Worm (Caenorhabditis elegans) whole organism, L1 larva: ENCODE measurements around the gene F47B10.8.

ENCODE experiments used
- C16A3.4 ChIP-seq: fragments of 150-350 bp; optimal IDR thresholded peaks from 2 replicates; lab custom pipeline; 2014; ENCODE audit warnings: missing biosample characterization, missing genetic modification characterization
- F16B12.6 ChIP-seq: fragments of 150-350 bp; optimal IDR thresholded peaks from 2 replicates; lab custom pipeline; 2014; ENCODE audit warnings: missing biosample characterization, missing genetic modification characterization
- Y116A8C.19 ChIP-seq: sonication (generic microtip); optimal IDR thresholded peaks from 2 replicates; lab custom pipeline; 2016; ENCODE audit warnings: missing compliant biosample characterization, missing genetic modification characterization, borderline replicate concordance
- alr-1 ChIP-seq: fragments of 200-800 bp; sonication (Bioruptor generic); optimal IDR thresholded peaks from 2 replicates; lab custom pipeline; 2018; ENCODE audit warnings: borderline replicate concordance, mild to moderate bottlenecking, missing genetic modification characterization, missing compliant biosample characterization
- ama-1 ChIP-seq: fragments of 150-350 bp; optimal IDR thresholded peaks from 2 replicates; lab custom pipeline; 2014
- ceh-8 ChIP-seq: fragments of 200-800 bp; sonication (Bioruptor generic); optimal IDR thresholded peaks from 2 replicates; lab custom pipeline; 2018; ENCODE audit warnings: mild to moderate bottlenecking, missing genetic modification characterization, moderate library complexity, missing compliant biosample characterization
- ceh-88 ChIP-seq: fragments of 200-800 bp; sonication (Bioruptor generic); IDR thresholded peaks from 2 replicates; pipeline ENCODE4 v1.3.6; 2022; ENCODE audit warnings: missing genetic modification characterization, missing compliant biosample characterization
- dpl-1 ChIP-seq, 3 experiments: fragments of 150-350 bp in 2 of 3; sonication (generic microtip) in 1 of 3; optimal IDR thresholded peaks; 2 replicates each; lab custom pipeline; 2014 to 2017; ENCODE audit warnings: missing biosample characterization in 3 of 3, missing genetic modification characterization in 3 of 3, missing genetic modification reagents in 3 of 3
- efl-1 ChIP-seq, 4 experiments: fragments of 150-350 bp; optimal IDR thresholded peaks in 3 of 4; peaks in 1 of 4; 1 replicate in 1 of 4; 2 replicates in 3 of 4; lab custom pipeline; 2014; ENCODE audit warnings: missing biosample characterization in 2 of 4, missing genetic modification characterization in 2 of 4, missing genetic modification reagents in 2 of 4
- efl-3 ChIP-seq: fragments of 200-800 bp; sonication (Bioruptor generic); optimal IDR thresholded peaks from 2 replicates; lab custom pipeline; 2018; ENCODE audit warnings: mild to moderate bottlenecking, missing genetic modification characterization, missing compliant biosample characterization
- elt-2 ChIP-seq: sonication (generic microtip); optimal IDR thresholded peaks from 2 replicates; lab custom pipeline; 2016; ENCODE audit warnings: missing genetic modification characterization, mild to moderate bottlenecking, inconsistent platforms, missing compliant biosample characterization, missing genetic modification reagents
- fkh-10 ChIP-seq: sonication (generic microtip); optimal IDR thresholded peaks from 2 replicates; lab custom pipeline; 2017; ENCODE audit warnings: missing biosample characterization, missing genetic modification reagents, missing genetic modification characterization
- grh-1 ChIP-seq: fragments of 200-800 bp; sonication (Bioruptor generic); IDR thresholded peaks from 2 replicates; pipeline ENCODE4 v1.3.6; 2022; ENCODE audit warnings: missing genetic modification reagents, missing genetic modification characterization, missing compliant biosample characterization
- irx-1 ChIP-seq: sonication (generic microtip); optimal IDR thresholded peaks from 2 replicates; lab custom pipeline; 2016; ENCODE audit warnings: missing genetic modification characterization, missing compliant biosample characterization
- isw-1 ChIP-seq: fragments of 200-800 bp; sonication (Bioruptor generic); IDR thresholded peaks from 2 replicates; pipeline ENCODE4 v1.3.6; 2022; ENCODE audit warnings: missing genetic modification characterization, missing compliant biosample characterization
- lin-13 ChIP-seq: fragments of 150-350 bp; optimal IDR thresholded peaks from 2 replicates; lab custom pipeline; 2014; ENCODE audit warnings: missing biosample characterization, missing genetic modification reagents, missing genetic modification characterization
- lin-15B ChIP-seq: fragments of 150-350 bp; sonication (generic microtip); optimal IDR thresholded peaks from 3 replicates; lab custom pipeline; 2014; ENCODE audit warnings: missing biosample characterization, missing genetic modification characterization
- lin-35 ChIP-seq, 2 experiments: fragments of 150-350 bp; optimal IDR thresholded peaks; 2 replicates each; lab custom pipeline; 2014; ENCODE audit warnings: missing biosample characterization in 2 of 2, missing genetic modification characterization in 2 of 2, missing genetic modification reagents in 2 of 2
- lir-3 ChIP-seq: sonication (generic microtip); optimal IDR thresholded peaks from 2 replicates; lab custom pipeline; 2016; ENCODE audit warnings: mild to moderate bottlenecking, missing genetic modification characterization, moderate library complexity, missing compliant biosample characterization; ENCODE audit not compliant: poor library complexity
- mab-9 ChIP-seq: fragments of 200-800 bp; sonication (Bioruptor generic); IDR thresholded peaks from 2 replicates; pipeline ENCODE4 v1.3.6; 2022; ENCODE audit warnings: missing genetic modification reagents, missing genetic modification characterization, missing compliant biosample characterization
- nhr-11 ChIP-seq: fragments of 150-350 bp; optimal IDR thresholded peaks from 2 replicates; lab custom pipeline; 2014; ENCODE audit warnings: missing biosample characterization, missing genetic modification characterization
- nhr-20 ChIP-seq: sonication (generic microtip); optimal IDR thresholded peaks from 2 replicates; lab custom pipeline; 2016; ENCODE audit warnings: mild to moderate bottlenecking, missing genetic modification characterization, missing compliant biosample characterization
- nhr-28 ChIP-seq: fragments of 150-350 bp; optimal IDR thresholded peaks from 2 replicates; lab custom pipeline; 2014; ENCODE audit warnings: missing biosample characterization, missing genetic modification characterization
- nhr-85 ChIP-seq: sonication (generic microtip); peaks from one replicate; lab custom pipeline; 2016; ENCODE audit warnings: missing genetic modification characterization, inconsistent platforms, missing compliant biosample characterization
- rnt-1 ChIP-seq: sonication (generic microtip); optimal IDR thresholded peaks from 2 replicates; lab custom pipeline; 2016; ENCODE audit warnings: mild to moderate bottlenecking, missing genetic modification characterization, moderate library complexity, missing compliant biosample characterization
- snpc-4 ChIP-seq: fragments of 150-350 bp; optimal IDR thresholded peaks from 2 replicates; lab custom pipeline; 2014; ENCODE audit warnings: missing biosample characterization, missing genetic modification characterization
- snu-23 ChIP-seq: sonication (generic microtip); optimal IDR thresholded peaks from 2 replicates; lab custom pipeline; 2016; ENCODE audit warnings: missing genetic modification characterization, missing compliant biosample characterization
- sup-37 ChIP-seq: fragments of 200-800 bp; sonication (Bioruptor generic); optimal IDR thresholded peaks from 2 replicates; lab custom pipeline; 2018; ENCODE audit warnings: mild to moderate bottlenecking, missing genetic modification characterization, missing compliant biosample characterization
- swsn-7 ChIP-seq: sonication (generic microtip); optimal IDR thresholded peaks from 2 replicates; lab custom pipeline; 2016; ENCODE audit warnings: missing genetic modification characterization, missing compliant biosample characterization
- unc-30 ChIP-seq: sonication (generic microtip); optimal IDR thresholded peaks from 2 replicates; lab custom pipeline; 2017; ENCODE audit warnings: missing biosample characterization, missing genetic modification characterization
- unc-98 ChIP-seq: fragments of 200-800 bp; sonication (Bioruptor generic); IDR thresholded peaks from 2 replicates; pipeline ENCODE4 v1.3.6; 2022; ENCODE audit warnings: missing genetic modification characterization, missing compliant biosample characterization
- zag-1 ChIP-seq: fragments of 150-350 bp; optimal IDR thresholded peaks from 2 replicates; lab custom pipeline; 2014; ENCODE audit warnings: missing biosample characterization, missing genetic modification characterization
- ztf-11 ChIP-seq, 2 experiments: sonication (generic microtip); optimal IDR thresholded peaks; 2 replicates each; lab custom pipeline; 2016 to 2017; ENCODE audit warnings: missing genetic modification characterization in 2 of 2, missing biosample characterization in 1 of 2, missing compliant biosample characterization in 1 of 2

Gene F47B10.8

DNA sequence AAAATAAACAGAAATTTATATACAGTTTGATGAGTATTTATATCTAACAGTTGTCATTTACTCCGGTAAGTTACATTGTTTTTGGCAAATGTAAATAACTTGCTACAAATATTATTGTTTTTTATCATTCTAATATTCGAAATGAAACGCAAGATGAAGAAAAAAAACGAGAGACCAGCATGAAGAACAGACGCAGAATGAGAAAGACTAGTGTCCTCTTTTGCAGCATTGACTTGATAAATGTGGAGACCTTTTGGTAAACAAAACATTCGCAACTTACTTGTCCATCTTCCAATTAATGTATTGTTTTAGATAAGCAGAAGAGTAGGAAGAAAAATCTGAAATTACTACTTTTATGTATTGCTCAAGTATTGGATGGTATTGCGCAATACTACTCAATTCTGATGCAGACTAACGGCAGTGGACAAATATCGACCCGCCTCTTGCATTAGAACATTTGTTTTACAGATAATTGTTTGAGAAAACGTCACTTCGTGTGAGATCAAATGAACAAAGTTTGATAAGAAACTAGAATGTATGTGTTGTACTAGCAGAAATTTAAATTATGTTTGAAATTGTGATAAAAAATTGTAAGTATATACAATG lies 33.4 kb downstream of the F47B10.8 start, which contains the start of gene pgp-6 (continued):
- TF ChIP-seq zag-1 (tag; lab: Kevin White, UChicago) (no peak), ama-1 (lab: Kevin White, UChicago) (no peak), nhr-28 (tag; lab: Kevin White, UChicago) (no peak), mab-9 (GFP tag; lab: Robert Waterston, UW) (no peak), ceh-8 (GFP tag; lab: Kevin White, UChicago) (no peak)

DNA sequence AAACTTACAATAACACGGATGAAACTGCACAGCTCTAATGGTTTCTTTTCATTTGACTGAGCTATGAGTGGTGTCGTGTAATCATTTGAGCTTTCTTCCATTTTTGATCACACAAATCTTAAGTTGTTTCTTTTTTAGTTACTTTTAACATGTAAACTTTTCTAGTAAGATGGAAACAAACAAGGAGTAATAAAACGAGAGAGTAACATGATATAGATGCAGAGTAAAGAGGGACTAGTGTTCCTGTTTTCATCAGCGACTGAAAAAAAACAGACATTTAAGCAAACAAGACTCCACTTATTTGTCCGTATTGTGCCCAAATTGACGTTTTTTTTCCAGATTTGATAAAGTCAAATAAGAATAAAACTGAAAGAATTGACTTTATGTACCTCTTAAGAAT lies 40.5 kb downstream of the F47B10.8 start, which contains the start of gene pgp-7:
pgp-7 (minus strand) TSS at position 101 of the 400 bp plus-strand sequence.
- TF ChIP-seq C16A3.4 (tag; lab: Kevin White, UChicago) (no peak), efl-1 (optimal IDR thresholded peaks at IDR 0.05; lab: Kevin White, UChicago) (no peak), efl-1 (GFP tag; optimal IDR thresholded peaks at IDR 0.05 in 1 of 2; lab: Kevin White, UChicago) (peak in 1 of 2 experiments; percentile 10)

- TF ChIP-seq nhr-85 = peak; percentile 30
- no peak for TF ChIP-seq efl-3 (GFP tag; lab: Kevin White, UChicago)
Observed at ce11 chrX:10864322-10864721, 46.3 kb downstream of the F47B10.8 start, which contains the start of gene pgp-8. pgp-8 (minus strand) TSS chrX:10864422.

ce11 chrX:10862582-10862981 lies 48.0 kb downstream of the F47B10.8 start:
- TF ChIP-seq fkh-10 (GFP tag; lab: Kevin White, UChicago) (no peak), lin-15B (no peak), F16B12.6 (no peak), elt-2 (tag; lab: Kevin White, UChicago) (no peak), nhr-11 (no peak), unc-30 (tag; lab: Kevin White, UChicago) (no peak), alr-1 (tag; lab: Kevin White, UChicago) (no peak), mab-9 (GFP tag; lab: Robert Waterston, UW) (no peak), swsn-7 (tag; lab: Kevin White, UChicago) (no peak), lin-35 (GFP tag; optimal IDR thresholded peaks at IDR 0.05; lab: Kevin White, UChicago) (no peak), isw-1 (GFP tag; lab: Robert Waterston, UW) (no peak), ztf-11 (tag; optimal IDR thresholded peaks at IDR 0.05; lab: Kevin White, UChicago) (no peak), lin-13 (no peak)

ce11 chrX:10861673-10862072 lies 48.9 kb downstream of the F47B10.8 start:
- no peak for TF ChIP-seq unc-98 (GFP tag; lab: Robert Waterston, UW)
- TF ChIP-seq sup-37 (GFP tag; lab: Kevin White, UChicago) = no peak
- TF ChIP-seq snu-23 (GFP tag; lab: Kevin White, UChicago) = no peak
- no peak for TF ChIP-seq efl-1 (optimal IDR thresholded peaks at IDR 0.05; lab: Kevin White, UChicago)
- peak in 1 of 2 experiments; percentile 33 for TF ChIP-seq efl-1 (GFP tag; optimal IDR thresholded peaks at IDR 0.05 in 1 of 2; lab: Kevin White, UChicago)

DNA sequence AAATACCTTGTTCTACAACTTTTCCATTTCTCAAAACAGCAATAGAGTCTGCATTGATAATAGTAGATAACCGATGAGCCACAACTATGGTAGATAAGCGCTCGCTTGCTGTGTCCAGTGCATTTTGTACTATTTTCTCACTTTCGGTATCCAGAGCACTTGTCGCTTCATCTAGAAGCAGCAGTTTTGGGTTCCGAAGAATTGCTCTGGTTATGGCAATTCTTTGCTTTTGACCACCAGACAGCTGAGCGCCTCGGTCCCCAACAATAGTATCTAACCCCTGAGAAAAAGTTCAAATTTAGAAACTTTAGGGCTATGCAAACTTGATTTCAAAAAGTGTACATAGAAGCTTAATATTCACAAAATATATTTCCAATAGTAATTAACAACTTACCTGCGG lies 51.0 kb downstream of the F47B10.8 start:
- TF ChIP-seq ama-1 (lab: Kevin White, UChicago) (no peak), F16B12.6 (no peak), grh-1 (GFP tag; lab: Robert Waterston, UW) (no peak), nhr-20 (no peak), fkh-10 (GFP tag; lab: Kevin White, UChicago) (no peak), rnt-1 (tag; lab: Kevin White, UChicago) (no peak), ceh-88 (GFP tag; lab: Robert Waterston, UW) (no peak), lir-3 (no peak), dpl-1 (GFP tag; optimal IDR thresholded peaks at IDR 0.05; lab: Kevin White, UChicago) (no peak), irx-1 (tag; lab: Kevin White, UChicago) (no peak), Y116A8C.19 (tag; lab: Kevin White, UChicago) (no peak), snpc-4 (no peak)
